Worm (Caenorhabditis elegans) whole organism, early embryonic: ENCODE data around the gene C32D5.7.

ENCODE experiments used
- ama-1 ChIP-seq: fragments of 150-350 bp; optimal IDR thresholded peaks from 2 replicates; lab custom pipeline; 2014
- ceh-13 ChIP-seq: fragments of 200-800 bp; sonication (Bioruptor generic); optimal IDR thresholded peaks from 2 replicates; lab custom pipeline; 2018; ENCODE audit warnings: mild to moderate bottlenecking, missing genetic modification characterization, missing compliant biosample characterization
- ceh-36 ChIP-seq: sonication (generic microtip); optimal IDR thresholded peaks from 2 replicates; lab custom pipeline; 2016; ENCODE audit warnings: missing genetic modification characterization, inconsistent platforms, missing compliant biosample characterization
- flt-1 ChIP-seq: fragments of 200-800 bp; sonication (Bioruptor generic); IDR thresholded peaks from 2 replicates; pipeline ENCODE4 v1.3.6; 2022; ENCODE audit warnings: missing genetic modification characterization, missing compliant biosample characterization
- tra-4 ChIP-seq: sonication (generic microtip); optimal IDR thresholded peaks from 2 replicates; lab custom pipeline; 2017; ENCODE audit warnings: missing genetic modification characterization, missing compliant biosample characterization

DNA sequence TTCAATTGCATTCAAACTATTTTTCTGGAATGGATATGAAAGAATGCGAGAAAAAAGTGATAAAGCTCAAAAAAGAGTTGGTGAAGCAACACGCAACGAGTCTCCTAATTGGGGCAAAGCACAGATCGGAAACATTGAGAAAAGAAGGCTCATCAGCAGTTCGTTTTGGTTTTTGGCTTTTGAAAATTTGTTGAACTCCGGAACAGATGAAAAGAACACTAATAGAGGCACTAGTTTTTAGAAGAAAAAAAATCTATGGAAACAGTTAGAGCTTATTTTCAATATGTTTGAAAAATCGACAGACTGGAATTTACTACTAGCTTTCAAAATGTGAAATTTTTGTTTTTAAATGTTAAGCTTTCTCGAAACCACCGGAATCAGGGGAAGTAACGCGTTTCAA is 28.0 kb downstream of the C32D5.7 start:
- TF ChIP-seq ceh-36, result no peak
- TF ChIP-seq ama-1, result no peak
- TF ChIP-seq flt-1 (GFP tag; lab: Robert Waterston, UW), result no peak
- TF ChIP-seq ceh-13 (GFP tag; lab: Kevin White, UChicago), result no peak
- no peak for TF ChIP-seq tra-4
